Worm (Caenorhabditis elegans) whole organism, L3 larva: ENCODE results near the gene pals-31.

Source experiments
- ZK546.5 ChIP-seq: sonication (generic microtip); optimal IDR thresholded peaks from 2 replicates; lab custom pipeline; 2017; ENCODE audit warnings: missing biosample characterization, missing genetic modification characterization
- aly-2 ChIP-seq: fragments of 150-350 bp; optimal IDR thresholded peaks from 2 replicates; lab custom pipeline; 2014; ENCODE audit warnings: missing biosample characterization, missing genetic modification characterization
- ceh-16 ChIP-seq: sonication (generic microtip); optimal IDR thresholded peaks from 2 replicates; lab custom pipeline; 2017; ENCODE audit warnings: missing biosample characterization, missing genetic modification characterization
- ceh-28 ChIP-seq: fragments of 150-350 bp; optimal IDR thresholded peaks from 2 replicates; lab custom pipeline; 2014; ENCODE audit warnings: missing biosample characterization, missing genetic modification reagents, missing genetic modification characterization
- ceh-82 ChIP-seq: fragments of 150-350 bp; optimal IDR thresholded peaks from 2 replicates; lab custom pipeline; 2014; ENCODE audit warnings: missing biosample characterization, missing genetic modification characterization
- ceh-9 ChIP-seq: sonication (generic microtip); optimal IDR thresholded peaks from 2 replicates; lab custom pipeline; 2018; ENCODE audit warnings: missing biosample characterization, missing genetic modification characterization
- daf-12 ChIP-seq: fragments of 150-350 bp; optimal IDR thresholded peaks from 2 replicates; lab custom pipeline; 2014; ENCODE audit warnings: missing biosample characterization, missing genetic modification reagents, missing genetic modification characterization
- elt-2 ChIP-seq: sonication (generic microtip); optimal IDR thresholded peaks from 2 replicates; lab custom pipeline; 2016; ENCODE audit warnings: missing genetic modification reagents, mild to moderate bottlenecking, missing genetic modification characterization, missing compliant biosample characterization
- elt-3 ChIP-seq, 3 experiments: fragments of 150-350 bp in 1 of 3; sonication (generic microtip) in 2 of 3; optimal IDR thresholded peaks; 2 replicates in 2 of 3; 4 replicates in 1 of 3; lab custom pipeline; 2014 to 2017; ENCODE audit warnings: missing biosample characterization in 3 of 3, missing genetic modification characterization in 3 of 3
- eor-1 ChIP-seq, 2 experiments: fragments of 150-350 bp; optimal IDR thresholded peaks; 2 replicates each; lab custom pipeline; 2014 to 2018; ENCODE audit warnings: missing biosample characterization in 2 of 2, missing genetic modification characterization in 2 of 2
- fkh-10 ChIP-seq: sonication (generic microtip); optimal IDR thresholded peaks from 2 replicates; lab custom pipeline; 2017; ENCODE audit warnings: missing biosample characterization, missing genetic modification reagents, missing genetic modification characterization
- fos-1 ChIP-seq: fragments of 150-350 bp; optimal IDR thresholded peaks from 2 replicates; lab custom pipeline; 2014; ENCODE audit warnings: missing biosample characterization, missing genetic modification characterization
- lin-15B ChIP-seq: fragments of 150-350 bp; optimal IDR thresholded peaks from 2 replicates; lab custom pipeline; 2014; ENCODE audit warnings: missing biosample characterization, missing genetic modification characterization
- lin-39 ChIP-seq: fragments of 150-350 bp; optimal IDR thresholded peaks from 2 replicates; lab custom pipeline; 2018; ENCODE audit warnings: missing biosample characterization, missing genetic modification reagents, missing genetic modification characterization
- lsy-12 ChIP-seq: sonication (generic microtip); optimal IDR thresholded peaks from 2 replicates; lab custom pipeline; 2016; ENCODE audit warnings: mild to moderate bottlenecking, missing genetic modification characterization, missing compliant biosample characterization
- mdl-1 ChIP-seq: fragments of 150-350 bp; optimal IDR thresholded peaks from 2 replicates; lab custom pipeline; 2014; ENCODE audit warnings: missing biosample characterization, missing genetic modification characterization
- mml-1 ChIP-seq: fragments of 150-350 bp; sonication (generic microtip); optimal IDR thresholded peaks from 3 replicates; lab custom pipeline; 2014; ENCODE audit warnings: missing biosample characterization, missing genetic modification characterization
- nfya-1 ChIP-seq: sonication (generic microtip); optimal IDR thresholded peaks from 2 replicates; lab custom pipeline; 2017; ENCODE audit warnings: missing genetic modification characterization, mild to moderate bottlenecking, missing compliant biosample characterization, antibody characterized with exemption, moderate library complexity; ENCODE audit not compliant: insufficient read depth
- nhr-11 ChIP-seq: fragments of 150-350 bp; optimal IDR thresholded peaks from 2 replicates; lab custom pipeline; 2014; ENCODE audit warnings: missing biosample characterization, missing genetic modification characterization
- nhr-12 ChIP-seq: fragments of 150-350 bp; optimal IDR thresholded peaks from 2 replicates; lab custom pipeline; 2014; ENCODE audit warnings: missing biosample characterization, missing genetic modification characterization
- nhr-23 ChIP-seq: fragments of 150-350 bp; optimal IDR thresholded peaks from 2 replicates; lab custom pipeline; 2014; ENCODE audit warnings: missing biosample characterization, missing genetic modification reagents, missing genetic modification characterization
- nhr-237 ChIP-seq: fragments of 150-350 bp; optimal IDR thresholded peaks from 2 replicates; lab custom pipeline; 2014; ENCODE audit warnings: missing biosample characterization, missing genetic modification characterization
- nhr-25 ChIP-seq: sonication (generic microtip); optimal IDR thresholded peaks from 2 replicates; lab custom pipeline; 2017; ENCODE audit warnings: missing biosample characterization, missing genetic modification characterization
- nhr-28 ChIP-seq: fragments of 150-350 bp; optimal IDR thresholded peaks from 2 replicates; lab custom pipeline; 2014; ENCODE audit warnings: missing biosample characterization, missing genetic modification characterization
- nhr-43 ChIP-seq: sonication (generic microtip); optimal IDR thresholded peaks from 2 replicates; lab custom pipeline; 2016; ENCODE audit warnings: mild to moderate bottlenecking, missing genetic modification characterization, missing compliant biosample characterization; ENCODE audit not compliant: poor library complexity, severe bottlenecking
- nhr-76 ChIP-seq: fragments of 150-350 bp; sonication (generic microtip); optimal IDR thresholded peaks from 5 replicates; lab custom pipeline; 2014; ENCODE audit warnings: missing biosample characterization, missing genetic modification characterization
- nhr-77 ChIP-seq: fragments of 150-350 bp; optimal IDR thresholded peaks from 2 replicates; lab custom pipeline; 2014; ENCODE audit warnings: missing biosample characterization, missing genetic modification characterization
- pha-4 ChIP-seq: fragments of 150-350 bp; optimal IDR thresholded peaks from 2 replicates; lab custom pipeline; 2014; ENCODE audit warnings: missing biosample characterization, missing genetic modification reagents, missing genetic modification characterization
- pqm-1 ChIP-seq: fragments of 150-350 bp; optimal IDR thresholded peaks from 2 replicates; lab custom pipeline; 2017; ENCODE audit warnings: missing biosample characterization, missing genetic modification characterization, inconsistent platforms
- sea-2 ChIP-seq: fragments of 150-350 bp; sonication (generic microtip); optimal IDR thresholded peaks from 4 replicates; lab custom pipeline; 2014; ENCODE audit warnings: missing biosample characterization, missing genetic modification reagents, missing genetic modification characterization
- snpc-4 ChIP-seq: fragments of 150-350 bp; optimal IDR thresholded peaks from 2 replicates; lab custom pipeline; 2014; ENCODE audit warnings: missing biosample characterization, missing genetic modification characterization
- tbx-2 ChIP-seq: sonication (generic microtip); optimal IDR thresholded peaks from 2 replicates; lab custom pipeline; 2016; ENCODE audit warnings: mild to moderate bottlenecking, missing genetic modification characterization, missing compliant biosample characterization
- unc-62 ChIP-seq: fragments of 150-350 bp; sonication (generic microtip); optimal IDR thresholded peaks from 4 replicates; lab custom pipeline; 2014; ENCODE audit warnings: missing biosample characterization, missing genetic modification reagents, missing genetic modification characterization
- zag-1 ChIP-seq: fragments of 150-350 bp; optimal IDR thresholded peaks from 2 replicates; lab custom pipeline; 2014; ENCODE audit warnings: missing biosample characterization, missing genetic modification characterization
- ztf-11 ChIP-seq: fragments of 150-350 bp; optimal IDR thresholded peaks from 2 replicates; lab custom pipeline; 2014; ENCODE audit warnings: missing biosample characterization, missing genetic modification characterization

pals-31 gene

ce11 chrV:671342-671741 is 35.0 kb downstream of the pals-31 start, which contains the start of gene sru-24:
Gene sru-24 (minus strand): TSS chrV:671442.
- no peak for TF ChIP-seq ceh-28 (tag; lab: Kevin White, UChicago)
- no peak for TF ChIP-seq nhr-76 (tag; lab: Kevin White, UChicago)
- no peak for TF ChIP-seq pha-4 (tag; lab: Kevin White, UChicago)
- TF ChIP-seq elt-3 (tag; optimal IDR thresholded peaks at IDR 0.05; lab: Kevin White, UChicago) = no peak
- no peak for TF ChIP-seq ceh-16 (tag; lab: Kevin White, UChicago)

- TF ChIP-seq nhr-28 (no peak), pha-4 (tag; lab: Kevin White, UChicago) (no peak), nhr-23 (no peak), unc-62 (GFP tag; lab: Kevin White, UChicago) (no peak), nhr-25 (no peak), snpc-4 (tag; lab: Kevin White, UChicago) (no peak), tbx-2 (no peak), ceh-9 (tag; lab: Kevin White, UChicago) (no peak), mml-1 (tag; lab: Kevin White, UChicago) (no peak), daf-12 (no peak), nhr-11 (no peak), pqm-1 (tag; lab: Kevin White, UChicago) (no peak), sea-2 (GFP tag; lab: Kevin White, UChicago) (no peak), aly-2 (tag; lab: Kevin White, UChicago) (no peak), mdl-1 (tag; lab: Kevin White, UChicago) (no peak), nhr-237 (no peak), lin-39 (tag; lab: Kevin White, UChicago) (no peak), zag-1 (tag; lab: Kevin White, UChicago) (no peak)
Observed at ce11 chrV:674213-674612, 37.8 kb downstream of the pals-31 start, which contains the start of gene sru-25. Gene sru-25 (minus strand): TSS chrV:674313.

ce11 chrV:676090-676489 is 39.7 kb downstream of the pals-31 start:
- TF ChIP-seq snpc-4 (tag; lab: Kevin White, UChicago) (peak; percentile 24), ceh-82 (no peak)

DNA sequence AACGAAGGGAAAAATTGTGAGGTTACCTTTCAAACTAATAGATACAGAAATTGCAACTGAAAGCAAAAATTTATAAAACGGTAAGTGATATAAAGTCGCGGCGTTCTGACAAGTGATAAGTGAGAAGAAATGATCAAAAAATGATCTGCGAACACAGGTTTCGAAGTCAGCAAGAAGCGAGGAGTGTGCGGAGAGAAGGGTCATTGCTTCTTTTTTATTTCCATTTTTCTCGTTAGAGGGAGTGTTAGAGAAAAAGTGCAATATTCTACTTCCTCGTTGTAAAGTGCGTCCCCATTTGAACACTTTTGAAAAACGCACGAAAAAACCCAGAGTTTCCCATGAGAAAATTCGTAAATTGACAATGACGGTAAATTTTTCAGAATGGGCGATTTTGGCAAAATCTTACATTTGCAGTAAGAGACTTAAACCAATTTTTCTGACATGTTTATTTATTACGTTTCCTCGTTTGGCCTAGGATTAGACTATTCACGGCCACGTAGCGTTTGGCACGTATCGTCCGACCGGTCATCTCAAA is 40.2 kb downstream of the pals-31 start, which contains the start of the genes fbxa-72 and srx-21:
Gene fbxa-72 (minus strand): TSS at position 204 of the 535 bp plus-strand sequence.
Gene srx-21 (plus strand): TSS at position 485 of the 535 bp plus-strand sequence.
- peak; percentile 62 for TF ChIP-seq nhr-23
- no peak for TF ChIP-seq ZK546.5
- TF ChIP-seq sea-2 (GFP tag; lab: Kevin White, UChicago) = no peak
- peak; percentile 12 for TF ChIP-seq snpc-4 (tag; lab: Kevin White, UChicago)
- TF ChIP-seq lin-15B (tag; lab: Kevin White, UChicago) = peak; percentile 21
- no peak for TF ChIP-seq fkh-10
- TF ChIP-seq fos-1 (tag; lab: Kevin White, UChicago) = no peak
- peak; percentile 36 for TF ChIP-seq nhr-25
- peak; percentile 60 for TF ChIP-seq nhr-43 (tag; lab: Kevin White, UChicago)
- TF ChIP-seq ceh-28 (tag; lab: Kevin White, UChicago) = peak; percentile 30
- TF ChIP-seq elt-2 (tag; lab: Kevin White, UChicago) = peak; percentile 28
- TF ChIP-seq nhr-77 (tag; lab: Kevin White, UChicago) = no peak

ce11 chrV:679663-680062 is 43.3 kb downstream of the pals-31 start, which contains the start of gene srx-22:
Gene srx-22 (plus strand): TSS chrV:679963.
- no peak for TF ChIP-seq nfya-1
- no peak for TF ChIP-seq unc-62 (GFP tag; lab: Kevin White, UChicago)
- no peak for TF ChIP-seq elt-3 (tag; optimal IDR thresholded peaks at IDR 0.05; lab: Kevin White, UChicago)
- no peak for TF ChIP-seq fos-1 (tag; lab: Kevin White, UChicago)
- TF ChIP-seq pha-4 (tag; lab: Kevin White, UChicago) = no peak
- TF ChIP-seq fkh-10 = no peak
- no peak for TF ChIP-seq lin-15B (tag; lab: Kevin White, UChicago)
- no peak for TF ChIP-seq lsy-12 (tag; lab: Kevin White, UChicago)
- TF ChIP-seq nhr-12 (tag; lab: Kevin White, UChicago) = no peak
- TF ChIP-seq eor-1 (tag; optimal IDR thresholded peaks at IDR 0.05; lab: Kevin White, UChicago) = no peak
- TF ChIP-seq mml-1 (tag; lab: Kevin White, UChicago) = no peak
- TF ChIP-seq mdl-1 (tag; lab: Kevin White, UChicago) = no peak
- no peak for TF ChIP-seq daf-12
- no peak for TF ChIP-seq tbx-2
- TF ChIP-seq pqm-1 (tag; lab: Kevin White, UChicago) = no peak
- TF ChIP-seq ceh-82 = no peak
- TF ChIP-seq ztf-11 = no peak
- TF ChIP-seq nhr-23 = no peak
- TF ChIP-seq nhr-43 (tag; lab: Kevin White, UChicago) = no peak
- no peak for TF ChIP-seq ZK546.5
